Fruit fly (Drosophila melanogaster) whole organism, prepupa: Measurements from ENCODE around the gene CG13114.

Experiments used
- Blimp-1 ChIP-seq: fragments of 200-800 bp; sonication (Bioruptor generic); optimal IDR thresholded peaks from 3 replicates; lab custom pipeline; 2017; ENCODE audit warnings: missing biosample characterization, missing genetic modification characterization, mild to moderate bottlenecking, moderate library complexity, missing genetic modification reagents
- CG10669 ChIP-seq: fragments of 200-800 bp; sonication (Bioruptor generic); optimal IDR thresholded peaks from 3 replicates; lab custom pipeline; 2018; ENCODE audit warnings: missing biosample characterization, mild to moderate bottlenecking, missing genetic modification characterization, moderate library complexity
- CG11294 ChIP-seq: fragments of 200-800 bp; sonication (Bioruptor generic); IDR thresholded peaks from 2 replicates; pipeline ENCODE4 v1.3.6; 2022; ENCODE audit warnings: missing biosample characterization, missing genetic modification characterization
- CG11902 ChIP-seq: fragments of 200-800 bp; sonication (Bioruptor generic); optimal IDR thresholded peaks from 3 replicates; lab custom pipeline; 2016; ENCODE audit warnings: missing biosample characterization, missing genetic modification characterization
- CG15336 ChIP-seq: fragments of 200-800 bp; sonication (Bioruptor generic); IDR thresholded peaks from 2 replicates; pipeline ENCODE4 v1.3.6; 2022; ENCODE audit warnings: missing biosample characterization, missing genetic modification characterization
- CG32006 ChIP-seq: fragments of 200-800 bp; sonication (Bioruptor generic); optimal IDR thresholded peaks from 3 replicates; lab custom pipeline; 2017; ENCODE audit warnings: missing biosample characterization, mild to moderate bottlenecking, missing genetic modification characterization
- CG34406 ChIP-seq: fragments of 200-800 bp; sonication (Bioruptor generic); optimal IDR thresholded peaks from 3 replicates; lab custom pipeline; 2016; ENCODE audit warnings: missing biosample characterization, missing genetic modification characterization
- CG3919 ChIP-seq: fragments of 200-800 bp; sonication (Bioruptor generic); optimal IDR thresholded peaks from 3 replicates; lab custom pipeline; 2016; ENCODE audit warnings: missing biosample characterization, missing genetic modification characterization
- CG4318 ChIP-seq: fragments of 200-800 bp; sonication (Bioruptor generic); optimal IDR thresholded peaks from 3 replicates; lab custom pipeline; 2017; ENCODE audit warnings: missing biosample characterization, mild to moderate bottlenecking, missing genetic modification characterization
- CG6276 ChIP-seq: fragments of 200-800 bp; sonication (Bioruptor generic); optimal IDR thresholded peaks from 2 replicates; lab custom pipeline; 2017; ENCODE audit warnings: missing biosample characterization, mild to moderate bottlenecking, missing genetic modification characterization
- CG6792 ChIP-seq: fragments of 200-800 bp; sonication (Bioruptor generic); optimal IDR thresholded peaks from 3 replicates; lab custom pipeline; 2016; ENCODE audit warnings: missing biosample characterization, missing genetic modification characterization
- CG7368 ChIP-seq: fragments of 200-800 bp; sonication (Bioruptor generic); optimal IDR thresholded peaks from 3 replicates; lab custom pipeline; 2016; ENCODE audit warnings: missing biosample characterization, missing genetic modification characterization
- CG8119 ChIP-seq: fragments of 200-800 bp; sonication (Bioruptor generic); IDR thresholded peaks from 3 replicates; pipeline ENCODE4 v1.3.6; 2022; ENCODE audit warnings: missing biosample characterization, missing genetic modification characterization
- Eip75B ChIP-seq: fragments of 200-800 bp; sonication (Bioruptor generic); optimal IDR thresholded peaks from 3 replicates; lab custom pipeline; 2016; ENCODE audit warnings: missing biosample characterization, missing genetic modification characterization
- Eip78C ChIP-seq: fragments of 200-800 bp; sonication (Bioruptor generic); peaks from one replicate; lab custom pipeline; 2016; ENCODE audit warnings: missing biosample characterization, missing genetic modification characterization
- Ets21C ChIP-seq: fragments of 200-800 bp; sonication (Bioruptor generic); optimal IDR thresholded peaks from 3 replicates; lab custom pipeline; 2016; ENCODE audit warnings: missing biosample characterization, missing genetic modification characterization
- Ets96B ChIP-seq: fragments of 200-800 bp; optimal IDR thresholded peaks from 2 replicates; lab custom pipeline; 2019; ENCODE audit warnings: missing biosample characterization, mild to moderate bottlenecking, missing genetic modification characterization, moderate library complexity
- Gug ChIP-seq: fragments of 200-800 bp; sonication (Bioruptor generic); IDR thresholded peaks from 2 replicates; pipeline ENCODE4 v1.3.6; 2022; ENCODE audit warnings: missing biosample characterization, missing genetic modification characterization
- Hr38 ChIP-seq: sonication (Bioruptor generic); optimal IDR thresholded peaks from 2 replicates; lab custom pipeline; 2016; ENCODE audit warnings: missing biosample characterization, missing genetic modification characterization
- Hr39 ChIP-seq: fragments of 200-800 bp; sonication (Bioruptor generic); optimal IDR thresholded peaks from 2 replicates; lab custom pipeline; 2016; ENCODE audit warnings: missing biosample characterization, missing genetic modification characterization
- Hr4 ChIP-seq: fragments of 200-800 bp; sonication (Bioruptor generic); optimal IDR thresholded peaks from 3 replicates; lab custom pipeline; 2016; ENCODE audit warnings: missing biosample characterization, missing genetic modification characterization
- Met ChIP-seq: fragments of 200-800 bp; sonication (Bioruptor generic); optimal IDR thresholded peaks from 3 replicates; lab custom pipeline; 2016; ENCODE audit warnings: missing biosample characterization, missing genetic modification characterization
- OdsH ChIP-seq: fragments of 200-800 bp; sonication (Bioruptor generic); optimal IDR thresholded peaks from 3 replicates; lab custom pipeline; 2016; ENCODE audit warnings: missing biosample characterization, missing genetic modification characterization
- Sox102F ChIP-seq: fragments of 200-800 bp; sonication (Bioruptor generic); optimal IDR thresholded peaks from 2 replicates; lab custom pipeline; 2016; ENCODE audit warnings: missing biosample characterization, mild to moderate bottlenecking, missing genetic modification characterization
- acj6 ChIP-seq: fragments of 200-800 bp; sonication (Bioruptor generic); optimal IDR thresholded peaks from 3 replicates; lab custom pipeline; 2016; ENCODE audit warnings: missing biosample characterization, missing genetic modification characterization
- cyc ChIP-seq: fragments of 200-800 bp; sonication (Bioruptor generic); optimal IDR thresholded peaks from 3 replicates; lab custom pipeline; 2016; ENCODE audit warnings: missing biosample characterization, missing genetic modification characterization
- dac ChIP-seq: fragments of 200-800 bp; sonication (Bioruptor generic); optimal IDR thresholded peaks from 2 replicates; lab custom pipeline; 2017; ENCODE audit warnings: missing biosample characterization, mild to moderate bottlenecking, missing genetic modification characterization
- dsx ChIP-seq: fragments of 200-800 bp; optimal IDR thresholded peaks from 3 replicates; lab custom pipeline; 2019; ENCODE audit warnings: missing biosample characterization, mild to moderate bottlenecking, missing genetic modification characterization, moderate library complexity; ENCODE audit not compliant: poor library complexity, severe bottlenecking
- eg ChIP-seq: fragments of 200-800 bp; sonication (Bioruptor generic); IDR thresholded peaks from 3 replicates; pipeline ENCODE4 v1.3.6; 2022; ENCODE audit warnings: missing biosample characterization, missing genetic modification characterization
- esn ChIP-seq: fragments of 200-800 bp; sonication (Bioruptor generic); optimal IDR thresholded peaks from 2 replicates; lab custom pipeline; 2016; ENCODE audit warnings: missing biosample characterization, mild to moderate bottlenecking, missing genetic modification characterization, moderate library complexity
- fd59A ChIP-seq: fragments of 200-800 bp; sonication (Bioruptor generic); optimal IDR thresholded peaks from 2 replicates; lab custom pipeline; 2017; ENCODE audit warnings: missing biosample characterization, mild to moderate bottlenecking, missing genetic modification characterization, missing genetic modification reagents
- fd85E ChIP-seq: fragments of 200-800 bp; sonication (Bioruptor generic); optimal IDR thresholded peaks from 3 replicates; lab custom pipeline; 2016; ENCODE audit warnings: missing biosample characterization, missing genetic modification characterization
- fkh ChIP-seq: fragments of 200-800 bp; sonication (Bioruptor generic); optimal IDR thresholded peaks from 3 replicates; lab custom pipeline; 2017; ENCODE audit warnings: missing biosample characterization, mild to moderate bottlenecking, missing genetic modification characterization, moderate library complexity
- lz ChIP-seq: fragments of 200-800 bp; sonication (Bioruptor generic); optimal IDR thresholded peaks from 3 replicates; lab custom pipeline; 2016; ENCODE audit warnings: missing biosample characterization, missing genetic modification characterization
- net ChIP-seq: fragments of 200-800 bp; sonication (Bioruptor generic); optimal IDR thresholded peaks from 3 replicates; lab custom pipeline; 2016; ENCODE audit warnings: missing biosample characterization, missing genetic modification characterization
- salr ChIP-seq, 2 experiments: fragments of 200-800 bp; sonication (Bioruptor generic); optimal IDR thresholded peaks; 3 replicates each; lab custom pipeline; 2016 to 2018; ENCODE audit warnings: missing biosample characterization in 2 of 2, missing genetic modification characterization in 2 of 2, mild to moderate bottlenecking in 1 of 2
- spab ChIP-seq: fragments of 200-800 bp; sonication (Bioruptor generic); optimal IDR thresholded peaks from 2 replicates; lab custom pipeline; 2017; ENCODE audit warnings: missing biosample characterization, mild to moderate bottlenecking, missing genetic modification characterization, missing genetic modification reagents
- ss ChIP-seq, 2 experiments: fragments of 200-800 bp; sonication (Bioruptor generic); optimal IDR thresholded peaks; 2 replicates in 1 of 2; 3 replicates in 1 of 2; lab custom pipeline; 2017 to 2018; ENCODE audit warnings: mild to moderate bottlenecking in 2 of 2, missing biosample characterization in 2 of 2, missing genetic modification characterization in 2 of 2, moderate library complexity in 1 of 2
- svp ChIP-seq: fragments of 200-800 bp; sonication (Bioruptor generic); peaks from one replicate; lab custom pipeline; 2016; ENCODE audit warnings: missing biosample characterization, missing genetic modification characterization
- vri ChIP-seq: fragments of 200-800 bp; sonication (Bioruptor generic); optimal IDR thresholded peaks from 3 replicates; lab custom pipeline; 2016; ENCODE audit warnings: missing biosample characterization, mild to moderate bottlenecking, missing genetic modification characterization

The CG13114 gene

DNA sequence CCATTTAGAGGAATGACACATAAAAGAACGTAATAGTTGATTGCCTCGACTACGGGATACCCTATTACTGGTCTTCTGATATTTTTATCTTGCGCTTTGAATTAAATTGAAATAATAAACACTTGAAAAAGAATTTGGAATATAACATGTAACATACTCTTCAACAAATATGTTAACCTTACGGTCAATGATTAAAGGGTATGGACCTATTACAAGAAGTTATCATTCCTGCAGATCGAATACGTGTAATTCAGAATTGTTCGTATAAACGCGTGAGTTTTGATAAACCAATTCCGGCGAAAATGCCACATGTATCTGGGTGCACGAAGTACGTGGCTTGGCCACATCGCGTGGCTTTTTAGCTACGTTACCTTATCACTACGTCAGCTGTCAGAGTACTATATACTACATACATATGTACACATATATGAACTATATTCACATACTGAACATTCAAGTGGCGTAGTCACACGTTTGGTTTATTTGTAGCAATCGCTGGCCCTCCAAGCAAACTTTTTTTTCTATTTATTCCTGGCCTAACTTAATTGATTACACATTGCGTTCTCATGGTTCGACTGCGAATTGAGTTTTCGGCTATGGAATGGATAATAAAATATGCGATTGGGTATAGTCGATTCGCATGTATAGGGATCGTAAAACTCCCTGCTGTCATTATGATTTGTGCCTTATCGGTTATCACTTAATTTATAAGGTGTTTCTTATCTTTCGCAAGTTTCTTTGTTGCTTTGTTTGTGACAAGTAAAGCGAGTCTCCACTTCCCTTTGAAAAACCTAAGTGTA lies 47.2 kb upstream of the CG13114 start (continued):
- peak; percentile 41 for TF ChIP-seq CG6276
- TF ChIP-seq Ets21C (GFP tag; lab: Kevin White, UChicago): no peak
- TF ChIP-seq cyc: peak; percentile 51
- no peak for TF ChIP-seq fd85E
- no peak for TF ChIP-seq fd59A (GFP tag; lab: Kevin White, UChicago)
- TF ChIP-seq CG34406 (GFP tag; lab: Kevin White, UChicago): peak; percentile 53
- TF ChIP-seq CG3919 (GFP tag; lab: Kevin White, UChicago): peak; percentile 54
- peak; percentile 49 for TF ChIP-seq Ets96B (tag; lab: Kevin White, UChicago)
- no peak for TF ChIP-seq fkh
- peak; percentile 38 for TF ChIP-seq CG7368 (GFP tag; lab: Kevin White, UChicago)

- TF ChIP-seq fkh (peak; percentile 11), Sox102F (GFP tag; lab: Kevin White, UChicago) (no peak)
- TF ChIP-seq, all 60 proteins: peak for 1
Measured at dm6 chr2L:9498985-9499249, 46.7 kb upstream of the CG13114 start.

dm6 chr2L:9500454-9500853 lies 45.2 kb upstream of the CG13114 start:
- TF ChIP-seq CG15336 (GFP tag; lab: Robert Waterston, UW): no peak
- TF ChIP-seq svp: no peak
- no peak for TF ChIP-seq CG7368 (GFP tag; lab: Kevin White, UChicago)
- no peak for TF ChIP-seq OdsH (GFP tag; lab: Kevin White, UChicago)
- TF ChIP-seq Blimp-1 (GFP tag; lab: Kevin White, UChicago): no peak

DNA sequence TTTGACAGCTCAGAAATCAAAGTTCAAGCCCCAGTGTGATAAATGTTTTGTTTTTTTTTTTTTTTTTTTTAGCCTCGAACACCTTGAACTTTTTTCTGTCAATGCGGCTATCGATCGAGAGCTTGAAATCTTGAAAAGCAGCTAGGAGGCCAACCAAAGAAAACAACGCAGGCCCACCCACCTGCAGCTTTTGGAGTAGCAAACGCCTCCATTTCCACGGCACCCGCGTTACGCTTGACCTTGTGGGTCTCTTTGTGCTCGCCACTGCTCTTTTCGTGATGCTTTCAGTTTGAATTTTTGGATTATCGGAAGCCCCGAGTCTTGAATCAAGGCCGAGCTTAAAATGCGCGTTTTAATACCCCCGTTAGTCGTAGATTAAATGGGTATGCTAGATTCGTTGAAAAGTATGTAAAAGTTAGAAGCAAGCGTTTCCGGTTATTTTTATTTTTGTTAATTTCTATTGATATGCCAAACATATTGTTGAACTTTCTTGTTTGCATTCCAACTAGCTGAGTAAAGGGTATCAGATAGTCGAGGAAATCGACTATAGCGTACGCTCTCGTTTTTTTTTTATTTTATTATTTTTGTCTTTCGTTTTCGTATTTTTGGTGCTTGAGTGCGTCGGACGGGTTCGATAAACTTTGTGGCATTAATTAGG lies 42.7 kb upstream of the CG13114 start:
- TF ChIP-seq svp: peak; percentile 63
- peak; percentile 43; the same call in 1 of the 2 replicates for TF ChIP-seq CG15336 (GFP tag; lab: Robert Waterston, UW)
- TF ChIP-seq Hr4 (GFP tag; lab: Kevin White, UChicago): peak; percentile 7
- peak; percentile 53; the same call in 2 of the 3 replicates for TF ChIP-seq CG8119
- TF ChIP-seq CG6276: no peak
- peak; percentile 2 for TF ChIP-seq Met (GFP tag; lab: Kevin White, UChicago)
- peak; percentile 69 for TF ChIP-seq Eip78C (GFP tag; lab: Kevin White, UChicago)
- TF ChIP-seq Hr38: no peak
- TF ChIP-seq Hr39: no peak
- TF ChIP-seq esn (GFP tag; lab: Kevin White, UChicago): peak; percentile 10
- TF ChIP-seq eg: peak; percentile 59; the same call in 2 of the 3 replicates
- TF ChIP-seq OdsH (GFP tag; lab: Kevin White, UChicago): peak; percentile 0
- peak; percentile 47 for TF ChIP-seq CG32006 (GFP tag; lab: Kevin White, UChicago)
- no peak for TF ChIP-seq net
- TF ChIP-seq, all 60 proteins: peak for 10

- no peak for TF ChIP-seq fkh
- no peak for TF ChIP-seq vri (GFP tag; lab: Kevin White, UChicago)
- no peak for TF ChIP-seq CG10669 (GFP tag; lab: Kevin White, UChicago)
- TF ChIP-seq CG4318: peak; percentile 44
- TF ChIP-seq ss (GFP tag; optimal IDR thresholded peaks at IDR 0.05; lab: Kevin White, UChicago): no peak
- peak; percentile 22 for TF ChIP-seq Eip75B
- no peak for TF ChIP-seq dsx (GFP tag; lab: Kevin White, UChicago)
- no peak for TF ChIP-seq fd85E
- peak; percentile 26 for TF ChIP-seq CG6792
- no peak for TF ChIP-seq Gug (GFP tag; lab: Robert Waterston, UW)
- TF ChIP-seq Eip78C (GFP tag; lab: Kevin White, UChicago): peak; percentile 87
- TF ChIP-seq salr (GFP tag; optimal IDR thresholded peaks at IDR 0.05; lab: Kevin White, UChicago): peak in 1 of 2 experiments; percentile 24
- TF ChIP-seq spab (GFP tag; lab: Kevin White, UChicago): no peak
- TF ChIP-seq CG11902 (GFP tag; lab: Kevin White, UChicago): no peak
- no peak for TF ChIP-seq CG11294 (GFP tag; lab: Robert Waterston, UW)
- peak; percentile 42 for TF ChIP-seq acj6
- TF ChIP-seq cyc: peak; percentile 11
- TF ChIP-seq dac (GFP tag; lab: Kevin White, UChicago): peak; percentile 31
- peak; percentile 10 for TF ChIP-seq Sox102F (GFP tag; lab: Kevin White, UChicago)
- TF ChIP-seq CG15336 (GFP tag; lab: Robert Waterston, UW): peak; percentile 56
- peak; percentile 33 for TF ChIP-seq net
- no peak for TF ChIP-seq lz (GFP tag; lab: Kevin White, UChicago)
- no peak for TF ChIP-seq Hr38
Measured at dm6 chr2L:9505372-9506103, 40.1 kb upstream of the CG13114 start.
